Worm (Caenorhabditis elegans): ENCODE results near the gene Y41C4A.12.

The Y41C4A.12 gene

DNA sequence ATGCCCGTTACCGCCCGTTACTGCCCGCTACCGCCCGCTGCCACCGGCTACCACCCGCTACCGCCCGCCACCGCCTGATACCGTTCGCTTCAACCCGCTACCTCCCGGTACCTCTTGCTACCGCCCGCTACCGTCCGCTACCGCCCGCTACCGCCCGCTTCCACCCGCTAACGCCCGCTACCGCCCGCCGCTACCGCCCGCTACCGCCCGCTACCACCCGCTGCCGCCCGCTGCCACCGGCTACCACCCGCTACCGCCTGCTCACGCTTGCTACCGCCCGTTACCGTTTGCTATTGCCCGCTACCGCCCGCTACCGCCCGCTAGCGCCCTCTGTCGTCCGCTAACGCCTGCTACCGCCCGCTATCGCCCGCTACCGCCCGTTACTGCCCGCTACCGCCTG lies 24.6 kb downstream of the Y41C4A.12 start (continued):
- TF ChIP-seq F49E8.2 (tag; optimal IDR thresholded peaks at IDR 0.05; ENCODE audit: insufficient read depth) (no peak), egl-44 (GFP tag; IDR thresholded peaks at IDR 0.05) (no peak), ccch-3 (GFP tag; optimal IDR thresholded peaks at IDR 0.05) (no peak), F52B5.7 (tag; optimal IDR thresholded peaks at IDR 0.05) (no peak), lsy-27 (tag; optimal IDR thresholded peaks at IDR 0.05; ENCODE audit: borderline replicate concordance, insufficient read depth) (no peak), let-526 (GFP tag; IDR thresholded peaks at IDR 0.05) (no peak), bed-2 (GFP tag; IDR thresholded peaks at IDR 0.05) (no peak), nfyb-1 (GFP tag; IDR thresholded peaks at IDR 0.05) (no peak), dox-1 (GFP tag; IDR thresholded peaks at IDR 0.05) (peak; percentile 33; the same call in 1 of the 2 replicates), lin-54 (GFP tag; optimal IDR thresholded peaks at IDR 0.05) (no peak), fkh-3 (tag; optimal IDR thresholded peaks at IDR 0.05) (no peak), sptf-2 (GFP tag; optimal IDR thresholded peaks at IDR 0.05) (no peak), gei-17 (GFP tag; optimal IDR thresholded peaks at IDR 0.05) (no peak), ceh-79 (tag; optimal IDR thresholded peaks at IDR 0.05) (no peak), akir-1 (GFP tag; optimal IDR thresholded peaks at IDR 0.05) (no peak), cebp-2 (GFP tag; IDR thresholded peaks at IDR 0.05) (no peak), somi-1 (GFP tag; optimal IDR thresholded peaks at IDR 0.05) (no peak), rec-8 (tag; optimal IDR thresholded peaks at IDR 0.05) (no peak), F33H1.4 (GFP tag; IDR thresholded peaks at IDR 0.05) (no peak), hlh-26 (GFP tag; conservative IDR thresholded peaks at IDR 0.05) (no peak), K11D2.4 (GFP tag; IDR thresholded peaks at IDR 0.05) (no peak), dpl-1 (GFP tag; optimal IDR thresholded peaks at IDR 0.05) (no peak), ztf-6 (GFP tag; IDR thresholded peaks at IDR 0.05) (no peak), madf-6 (GFP tag; IDR thresholded peaks at IDR 0.05) (no peak), F39B2.1 (GFP tag; IDR thresholded peaks at IDR 0.05) (no peak), ztf-28 (GFP tag; IDR thresholded peaks at IDR 0.05) (no peak), mel-28 (tag; optimal IDR thresholded peaks at IDR 0.05; ENCODE audit: borderline replicate concordance) (no peak), aptf-3 (GFP tag; IDR thresholded peaks at IDR 0.05) (no peak), sea-2 (GFP tag; IDR thresholded peaks at IDR 0.05) (no peak), zfh-2 (GFP tag; conservative IDR thresholded peaks at IDR 0.05) (peak; percentile 96)

DNA sequence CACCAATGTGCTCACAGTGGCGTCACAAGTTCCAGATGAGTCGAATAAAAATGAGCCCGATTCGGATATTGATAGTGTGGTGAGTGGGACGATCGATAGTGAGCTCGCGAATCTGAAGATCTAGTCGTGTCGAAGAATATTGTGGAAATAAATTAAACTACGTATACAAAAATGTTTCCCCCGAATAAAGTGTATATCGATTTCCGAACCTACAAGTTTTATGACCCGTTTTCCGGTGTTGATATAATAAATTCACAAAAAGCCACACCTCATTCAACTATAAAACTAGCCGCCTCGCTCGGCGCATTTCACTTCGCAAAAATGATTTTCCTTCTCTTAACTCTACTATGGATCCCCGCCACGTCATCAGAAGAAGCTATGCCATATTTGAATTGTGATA lies 26.5 kb downstream of the Y41C4A.12 start, which contains the start of gene pqn-84:
Gene pqn-84, plus strand, starts transcription at position 301 of the 400 bp plus-strand sequence.
- TF ChIP-seq F55B11.4 (tag; optimal IDR thresholded peaks at IDR 0.05; ENCODE audit: borderline replicate concordance, insufficient read depth): no peak
- TF ChIP-seq nhr-27 (tag; optimal IDR thresholded peaks at IDR 0.05): no peak
- TF ChIP-seq hmg-1.2 (GFP tag; IDR thresholded peaks at IDR 0.05): no peak
- TF ChIP-seq hmg-20 (GFP tag; IDR thresholded peaks at IDR 0.05): no peak

DNA sequence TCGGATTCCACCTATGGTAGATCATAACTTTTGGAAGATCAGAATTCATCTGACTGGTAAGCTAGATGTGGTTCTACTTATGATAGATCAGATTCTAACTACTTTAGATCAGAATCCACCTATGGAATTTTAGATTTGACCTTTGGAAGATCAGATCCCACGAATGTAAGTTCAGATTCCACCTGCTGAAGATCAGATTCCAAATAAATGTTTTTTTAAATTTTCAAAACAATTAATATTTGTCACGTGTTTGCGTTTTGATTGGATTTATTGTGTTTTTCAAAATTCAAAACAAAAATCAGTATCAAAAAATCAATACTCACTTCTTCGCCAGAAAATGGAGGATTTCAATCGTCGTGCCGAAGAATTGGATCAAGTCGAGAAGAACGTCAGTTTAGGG lies 27.9 kb downstream of the Y41C4A.12 start, which contains the start of gene Y41C4A.7:
Gene Y41C4A.7, plus strand, starts transcription at position 301 of the 400 bp plus-strand sequence.
- TF ChIP-seq him-1 (tag; optimal IDR thresholded peaks at IDR 0.05): no peak
- no peak for TF ChIP-seq nfyb-1 (GFP tag; IDR thresholded peaks at IDR 0.05)

DNA sequence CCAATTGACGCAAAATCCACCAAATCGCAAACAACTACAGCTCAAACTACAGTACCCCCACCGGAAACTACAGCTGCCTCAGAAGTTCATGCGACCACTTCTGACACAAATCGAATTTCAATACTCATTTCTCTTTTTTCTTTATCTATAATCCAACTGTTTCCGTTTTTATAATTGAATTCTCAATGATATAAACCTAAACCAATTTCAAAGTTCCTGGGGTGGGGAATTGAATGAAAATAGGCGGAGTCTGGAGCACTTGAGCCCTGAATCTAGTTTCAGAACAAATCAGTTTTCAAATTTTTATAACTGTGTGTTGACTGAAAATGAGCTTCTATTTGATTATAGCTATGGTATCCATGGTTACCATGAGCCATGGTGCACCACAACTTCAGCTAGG lies 30.2 kb downstream of the Y41C4A.12 start, which contains the start of gene Y41C4A.6:
Gene Y41C4A.6, plus strand, starts transcription at position 301 of the 400 bp plus-strand sequence.
- TF ChIP-seq ztf-25 (GFP tag; IDR thresholded peaks at IDR 0.05) (no peak), efl-1 (GFP tag; optimal IDR thresholded peaks at IDR 0.05) (no peak), hmg-20 (GFP tag; IDR thresholded peaks at IDR 0.05) (no peak), hlh-26 (GFP tag; conservative IDR thresholded peaks at IDR 0.05) (no peak), K11D2.4 (GFP tag; IDR thresholded peaks at IDR 0.05) (no peak), akir-1 (GFP tag; optimal IDR thresholded peaks at IDR 0.05) (no peak), cebp-2 (GFP tag; IDR thresholded peaks at IDR 0.05) (no peak), nfyb-1 (GFP tag; IDR thresholded peaks at IDR 0.05) (no peak), zim-3 (tag; optimal IDR thresholded peaks at IDR 0.05) (no peak), ztf-28 (GFP tag; IDR thresholded peaks at IDR 0.05) (no peak), hsf-1 (GFP tag; IDR thresholded peaks at IDR 0.05) (no peak), sea-2 (GFP tag; IDR thresholded peaks at IDR 0.05) (no peak), ztf-22 (GFP tag; optimal IDR thresholded peaks at IDR 0.05) (no peak), nfya-2 (GFP tag; IDR thresholded peaks at IDR 0.05) (no peak), aptf-3 (GFP tag; IDR thresholded peaks at IDR 0.05) (no peak), ztf-18 (tag; optimal IDR thresholded peaks at IDR 0.05) (no peak), ekl-4 (GFP tag; IDR thresholded peaks at IDR 0.05) (no peak), dpff-1 (tag; optimal IDR thresholded peaks at IDR 0.05) (no peak), Y95B8A.8 (GFP tag; IDR thresholded peaks at IDR 0.05) (no peak)

Data from whole organism, young adult.